Worm (Caenorhabditis elegans): ENCODE measurements around the gene srh-34.

- no peak for TF ChIP-seq mep-1 (tag; optimal IDR thresholded peaks at IDR 0.05)
- no peak for TF ChIP-seq sem-2 (GFP tag; optimal IDR thresholded peaks at IDR 0.05)
- TF ChIP-seq lin-13 (tag; optimal IDR thresholded peaks at IDR 0.05), result no peak
- TF ChIP-seq nhr-28 (tag; optimal IDR thresholded peaks at IDR 0.05), result no peak
- TF ChIP-seq lsy-2 (tag; optimal IDR thresholded peaks at IDR 0.05), result no peak
- no peak for TF ChIP-seq unc-62 (GFP tag; optimal IDR thresholded peaks at IDR 0.05)
- no peak for TF ChIP-seq drap-1 (GFP tag; optimal IDR thresholded peaks at IDR 0.05)
- TF ChIP-seq unc-39 (tag; optimal IDR thresholded peaks at IDR 0.05), result no peak
- TF ChIP-seq blmp-1 (tag; optimal IDR thresholded peaks at IDR 0.05), result no peak
- no peak for TF ChIP-seq nhr-12 (tag; optimal IDR thresholded peaks at IDR 0.05)
These were observed 28.0 kb upstream of the srh-34 start, which contains the start of gene nhr-99 for ce11 chrV:474516-474915.

Data from whole organism, mixed stage, embryonic.